Worm (Caenorhabditis elegans) whole organism, L1 larva: Measurements from ENCODE around the gene rme-4.

Source experiments
- C04F5.9 ChIP-seq: sonication (generic microtip); optimal IDR thresholded peaks from 2 replicates; lab custom pipeline; 2016; ENCODE audit warnings: missing genetic modification characterization, missing compliant biosample characterization
- F16B12.6 ChIP-seq: fragments of 150-350 bp; optimal IDR thresholded peaks from 2 replicates; lab custom pipeline; 2014; ENCODE audit warnings: missing biosample characterization, missing genetic modification characterization
- blmp-1 ChIP-seq: fragments of 150-350 bp; optimal IDR thresholded peaks from 2 replicates; lab custom pipeline; 2014; ENCODE audit warnings: missing biosample characterization, missing genetic modification characterization
- ceh-82 ChIP-seq, 3 experiments: fragments of 150-350 bp in 1 of 3; sonication (generic microtip) in 2 of 3; optimal IDR thresholded peaks; 2 replicates each; lab custom pipeline; 2014 to 2017; ENCODE audit warnings: missing biosample characterization in 3 of 3, missing genetic modification characterization in 3 of 3
- ceh-90 ChIP-seq: sonication (generic microtip); optimal IDR thresholded peaks from 2 replicates; lab custom pipeline; 2016; ENCODE audit warnings: missing genetic modification characterization, missing compliant biosample characterization
- dpl-1 ChIP-seq, 3 experiments: fragments of 150-350 bp in 2 of 3; sonication (generic microtip) in 1 of 3; optimal IDR thresholded peaks; 2 replicates each; lab custom pipeline; 2014 to 2017; ENCODE audit warnings: missing biosample characterization in 3 of 3, missing genetic modification characterization in 3 of 3, missing genetic modification reagents in 3 of 3
- dsc-1 ChIP-seq: sonication (generic microtip); optimal IDR thresholded peaks from 2 replicates; lab custom pipeline; 2016; ENCODE audit warnings: mild to moderate bottlenecking, missing genetic modification characterization, missing compliant biosample characterization
- efl-1 ChIP-seq, 4 experiments: fragments of 150-350 bp; optimal IDR thresholded peaks in 3 of 4; peaks in 1 of 4; 1 replicate in 1 of 4; 2 replicates in 3 of 4; lab custom pipeline; 2014; ENCODE audit warnings: missing biosample characterization in 2 of 4, missing genetic modification characterization in 2 of 4, missing genetic modification reagents in 2 of 4
- fkh-8 ChIP-seq: sonication (generic microtip); optimal IDR thresholded peaks from 2 replicates; lab custom pipeline; 2016; ENCODE audit warnings: mild to moderate bottlenecking, missing genetic modification characterization, missing compliant biosample characterization
- fos-1 ChIP-seq: fragments of 150-350 bp; optimal IDR thresholded peaks from 2 replicates; lab custom pipeline; 2014; ENCODE audit warnings: missing biosample characterization, missing genetic modification characterization
- grh-1 ChIP-seq: fragments of 200-800 bp; sonication (Bioruptor generic); IDR thresholded peaks from 2 replicates; pipeline ENCODE4 v1.3.6; 2022; ENCODE audit warnings: missing genetic modification reagents, missing genetic modification characterization, missing compliant biosample characterization
- irx-1 ChIP-seq: sonication (generic microtip); optimal IDR thresholded peaks from 2 replicates; lab custom pipeline; 2016; ENCODE audit warnings: missing genetic modification characterization, missing compliant biosample characterization
- isw-1 ChIP-seq: fragments of 200-800 bp; sonication (Bioruptor generic); IDR thresholded peaks from 2 replicates; pipeline ENCODE4 v1.3.6; 2022; ENCODE audit warnings: missing genetic modification characterization, missing compliant biosample characterization
- lin-13 ChIP-seq: fragments of 150-350 bp; optimal IDR thresholded peaks from 2 replicates; lab custom pipeline; 2014; ENCODE audit warnings: missing biosample characterization, missing genetic modification reagents, missing genetic modification characterization
- lin-14 ChIP-seq: fragments of 200-800 bp; sonication (Bioruptor generic); optimal IDR thresholded peaks from 2 replicates; lab custom pipeline; 2018; ENCODE audit warnings: mild to moderate bottlenecking, missing genetic modification characterization, moderate library complexity, missing compliant biosample characterization
- lin-15B ChIP-seq: fragments of 150-350 bp; sonication (generic microtip); optimal IDR thresholded peaks from 3 replicates; lab custom pipeline; 2014; ENCODE audit warnings: missing biosample characterization, missing genetic modification characterization
- lin-35 ChIP-seq, 2 experiments: fragments of 150-350 bp; optimal IDR thresholded peaks; 2 replicates each; lab custom pipeline; 2014; ENCODE audit warnings: missing biosample characterization in 2 of 2, missing genetic modification characterization in 2 of 2, missing genetic modification reagents in 2 of 2
- lsy-2 ChIP-seq, 2 experiments: fragments of 150-350 bp; optimal IDR thresholded peaks; 2 replicates each; lab custom pipeline; 2014; ENCODE audit warnings: missing biosample characterization in 2 of 2, missing genetic modification characterization in 2 of 2
- mdl-1 ChIP-seq, 2 experiments: fragments of 150-350 bp; optimal IDR thresholded peaks; 2 replicates each; lab custom pipeline; 2014 to 2017; ENCODE audit warnings: missing biosample characterization in 2 of 2, missing genetic modification characterization in 2 of 2, inconsistent platforms in 1 of 2
- mep-1 ChIP-seq: fragments of 150-350 bp; optimal IDR thresholded peaks from 2 replicates; lab custom pipeline; 2014; ENCODE audit warnings: missing biosample characterization, missing genetic modification characterization
- nhr-19 ChIP-seq: fragments of 200-800 bp; sonication (Bioruptor generic); conservative IDR thresholded peaks from 2 replicates; pipeline ENCODE4 v1.3.6; 2022; ENCODE audit warnings: missing genetic modification characterization, missing compliant biosample characterization
- nhr-20 ChIP-seq: sonication (generic microtip); optimal IDR thresholded peaks from 2 replicates; lab custom pipeline; 2016; ENCODE audit warnings: mild to moderate bottlenecking, missing genetic modification characterization, missing compliant biosample characterization
- nhr-47 ChIP-seq: sonication (generic microtip); optimal IDR thresholded peaks from 2 replicates; lab custom pipeline; 2016; ENCODE audit warnings: mild to moderate bottlenecking, missing genetic modification characterization, moderate library complexity, missing compliant biosample characterization
- nhr-71 ChIP-seq: sonication (generic microtip); optimal IDR thresholded peaks from 2 replicates; lab custom pipeline; 2016; ENCODE audit warnings: mild to moderate bottlenecking, missing genetic modification characterization, moderate library complexity, missing compliant biosample characterization
- nhr-85 ChIP-seq: sonication (generic microtip); peaks from one replicate; lab custom pipeline; 2016; ENCODE audit warnings: missing genetic modification characterization, inconsistent platforms, missing compliant biosample characterization
- pag-3 ChIP-seq: sonication (generic microtip); optimal IDR thresholded peaks from 2 replicates; lab custom pipeline; 2017; ENCODE audit warnings: missing genetic modification characterization, mild to moderate bottlenecking, missing compliant biosample characterization, antibody characterized with exemption, borderline replicate concordance; ENCODE audit not compliant: insufficient read depth
- pax-3 ChIP-seq: fragments of 200-800 bp; sonication (Bioruptor generic); optimal IDR thresholded peaks from 2 replicates; lab custom pipeline; 2018; ENCODE audit warnings: mild to moderate bottlenecking, missing genetic modification characterization, moderate library complexity, missing compliant biosample characterization
- rnt-1 ChIP-seq: sonication (generic microtip); optimal IDR thresholded peaks from 2 replicates; lab custom pipeline; 2016; ENCODE audit warnings: mild to moderate bottlenecking, missing genetic modification characterization, moderate library complexity, missing compliant biosample characterization
- snu-23 ChIP-seq: sonication (generic microtip); optimal IDR thresholded peaks from 2 replicates; lab custom pipeline; 2016; ENCODE audit warnings: missing genetic modification characterization, missing compliant biosample characterization
- swsn-7 ChIP-seq: sonication (generic microtip); optimal IDR thresholded peaks from 2 replicates; lab custom pipeline; 2016; ENCODE audit warnings: missing genetic modification characterization, missing compliant biosample characterization
- tbx-2 ChIP-seq: sonication (generic microtip); optimal IDR thresholded peaks from 2 replicates; lab custom pipeline; 2016; ENCODE audit warnings: missing genetic modification characterization, missing compliant biosample characterization
- unc-130 ChIP-seq: fragments of 150-350 bp; optimal IDR thresholded peaks from 2 replicates; lab custom pipeline; 2017; ENCODE audit warnings: missing biosample characterization, missing genetic modification characterization, inconsistent platforms
- unc-86 ChIP-seq: sonication (generic microtip); optimal IDR thresholded peaks from 2 replicates; lab custom pipeline; 2016; ENCODE audit warnings: missing genetic modification characterization, missing compliant biosample characterization
- xbp-1 ChIP-seq: sonication (generic microtip); optimal IDR thresholded peaks from 2 replicates; lab custom pipeline; 2016; ENCODE audit warnings: missing genetic modification characterization, missing compliant biosample characterization

Gene rme-4

ce11 chrX:10376989-10377388 is 2.7 kb downstream of the rme-4 start:
- no peak for TF ChIP-seq rnt-1 (tag; lab: Kevin White, UChicago)
- no peak for TF ChIP-seq lin-14 (GFP tag; lab: Kevin White, UChicago)
- no peak for TF ChIP-seq lin-13 (GFP tag; lab: Kevin White, UChicago)
- no peak for TF ChIP-seq nhr-19 (GFP tag; lab: Robert Waterston, UW)
- no peak for TF ChIP-seq isw-1 (GFP tag; lab: Robert Waterston, UW)
- no peak for TF ChIP-seq pax-3 (tag; lab: Kevin White, UChicago)
- TF ChIP-seq snu-23 (GFP tag; lab: Kevin White, UChicago) = no peak
- no peak for TF ChIP-seq fkh-8 (tag; lab: Kevin White, UChicago)
- TF ChIP-seq lin-15B (tag; lab: Kevin White, UChicago) = no peak

DNA sequence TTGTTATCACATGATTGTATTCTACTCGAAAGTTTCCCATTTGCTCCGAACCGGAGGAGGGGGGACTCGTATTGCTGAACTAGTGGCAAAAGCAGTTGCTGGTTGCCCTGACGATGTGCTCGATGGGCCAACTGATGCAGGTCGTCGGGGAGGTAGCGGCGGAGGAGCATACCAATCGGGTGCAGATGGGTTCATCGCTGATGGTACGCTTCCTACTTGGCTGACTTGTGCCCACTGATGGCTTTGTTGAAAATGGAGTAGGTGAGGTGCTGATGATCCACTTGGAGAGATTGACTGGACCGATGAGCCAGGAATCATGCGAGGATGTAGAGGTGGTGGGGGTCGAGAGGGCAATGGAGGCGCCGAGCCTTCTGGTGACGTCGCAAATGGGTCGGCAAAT is 6.1 kb downstream of the rme-4 start:
- TF ChIP-seq efl-1 (optimal IDR thresholded peaks at IDR 0.05; lab: Kevin White, UChicago) = no peak
- TF ChIP-seq efl-1 (GFP tag; optimal IDR thresholded peaks at IDR 0.05 in 1 of 2; lab: Kevin White, UChicago) = peak in 1 of 2 experiments; percentile 85
- no peak for TF ChIP-seq nhr-85 (tag; lab: Kevin White, UChicago)
- TF ChIP-seq, all 84 proteins: peak for 1

DNA sequence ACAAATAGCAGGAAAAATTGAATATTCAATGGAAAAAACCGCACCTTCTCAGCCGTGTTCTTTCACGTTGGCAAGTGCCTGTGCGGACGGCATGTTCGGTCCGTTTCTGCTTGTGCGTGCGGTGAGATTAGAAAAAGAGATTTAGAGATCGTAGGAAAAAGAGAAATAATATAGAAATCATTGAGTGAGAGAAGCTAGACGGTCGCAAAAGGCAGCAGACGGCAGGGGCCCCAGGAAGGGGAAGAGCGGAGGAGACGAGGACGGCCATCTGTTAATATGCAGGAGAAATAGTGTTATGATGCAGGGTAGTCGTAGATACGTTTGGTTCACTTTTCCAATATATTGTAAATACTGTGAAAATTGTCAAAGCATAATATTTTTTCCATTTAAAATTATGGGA is 7.1 kb downstream of the rme-4 start, which contains the start of gene Y49A10A.2:
Gene Y49A10A.2, minus strand, starts transcription at position 109 of the 400 bp plus-strand sequence.
- TF ChIP-seq rnt-1 (tag; lab: Kevin White, UChicago) (peak; percentile 61), ceh-90 (tag; lab: Kevin White, UChicago) (no peak), fkh-8 (tag; lab: Kevin White, UChicago) (peak; percentile 18), efl-1 (optimal IDR thresholded peaks at IDR 0.05; lab: Kevin White, UChicago) (peak; percentile 13 to 48), efl-1 (GFP tag; optimal IDR thresholded peaks at IDR 0.05 in 1 of 2; lab: Kevin White, UChicago) (no peak), C04F5.9 (tag; lab: Kevin White, UChicago) (no peak), mdl-1 (tag; optimal IDR thresholded peaks at IDR 0.05; lab: Kevin White, UChicago) (peak in 1 of 2 experiments; percentile 13), lsy-2 (tag; optimal IDR thresholded peaks at IDR 0.05; lab: Kevin White, UChicago) (peak in 1 of 2 experiments; percentile 40), ceh-82 (tag; optimal IDR thresholded peaks at IDR 0.05; lab: Kevin White, UChicago) (peak in 2 of 3 experiments; percentile 2 to 16), nhr-71 (peak; percentile 55), mep-1 (peak; percentile 31), nhr-19 (GFP tag; lab: Robert Waterston, UW) (0 out of 2 replicates have a peak, but pooled peaks have one; percentile 17), dsc-1 (tag; lab: Kevin White, UChicago) (peak; percentile 39), swsn-7 (peak; percentile 58), lin-35 (GFP tag; optimal IDR thresholded peaks at IDR 0.05; lab: Kevin White, UChicago) (peak in 1 of 2 experiments; percentile 5), pag-3 (tag; lab: Kevin White, UChicago) (peak; percentile 44), nhr-85 (tag; lab: Kevin White, UChicago) (peak; percentile 57), blmp-1 (peak; percentile 14), irx-1 (tag; lab: Kevin White, UChicago) (no peak), snu-23 (GFP tag; lab: Kevin White, UChicago) (peak; percentile 52), nhr-47 (tag; lab: Kevin White, UChicago) (peak; percentile 41), tbx-2 (peak; percentile 29), nhr-20 (tag; lab: Kevin White, UChicago) (peak; percentile 40), unc-86 (peak; percentile 36), lin-14 (GFP tag; lab: Kevin White, UChicago) (peak; percentile 80), fos-1 (tag; lab: Kevin White, UChicago) (no peak), grh-1 (GFP tag; lab: Robert Waterston, UW) (no peak), unc-130 (tag; lab: Kevin White, UChicago) (no peak), xbp-1 (peak; percentile 23)
- TF ChIP-seq, all 84 proteins: peak for 22

- TF ChIP-seq dpl-1 (GFP tag; optimal IDR thresholded peaks at IDR 0.05; lab: Kevin White, UChicago) = no peak
- TF ChIP-seq blmp-1 = peak; percentile 16
- TF ChIP-seq nhr-47 (tag; lab: Kevin White, UChicago) = no peak
- no peak for TF ChIP-seq F16B12.6 (tag; lab: Kevin White, UChicago)
These were observed 21.6 kb downstream of the rme-4 start, which contains the start of gene efhc-1 for ce11 chrX:10358083-10358482. efhc-1 (plus strand) TSS chrX:10358383.
